Fruit fly (Drosophila melanogaster): ENCODE results near the gene ppk18.

Gene ppk18

DNA sequence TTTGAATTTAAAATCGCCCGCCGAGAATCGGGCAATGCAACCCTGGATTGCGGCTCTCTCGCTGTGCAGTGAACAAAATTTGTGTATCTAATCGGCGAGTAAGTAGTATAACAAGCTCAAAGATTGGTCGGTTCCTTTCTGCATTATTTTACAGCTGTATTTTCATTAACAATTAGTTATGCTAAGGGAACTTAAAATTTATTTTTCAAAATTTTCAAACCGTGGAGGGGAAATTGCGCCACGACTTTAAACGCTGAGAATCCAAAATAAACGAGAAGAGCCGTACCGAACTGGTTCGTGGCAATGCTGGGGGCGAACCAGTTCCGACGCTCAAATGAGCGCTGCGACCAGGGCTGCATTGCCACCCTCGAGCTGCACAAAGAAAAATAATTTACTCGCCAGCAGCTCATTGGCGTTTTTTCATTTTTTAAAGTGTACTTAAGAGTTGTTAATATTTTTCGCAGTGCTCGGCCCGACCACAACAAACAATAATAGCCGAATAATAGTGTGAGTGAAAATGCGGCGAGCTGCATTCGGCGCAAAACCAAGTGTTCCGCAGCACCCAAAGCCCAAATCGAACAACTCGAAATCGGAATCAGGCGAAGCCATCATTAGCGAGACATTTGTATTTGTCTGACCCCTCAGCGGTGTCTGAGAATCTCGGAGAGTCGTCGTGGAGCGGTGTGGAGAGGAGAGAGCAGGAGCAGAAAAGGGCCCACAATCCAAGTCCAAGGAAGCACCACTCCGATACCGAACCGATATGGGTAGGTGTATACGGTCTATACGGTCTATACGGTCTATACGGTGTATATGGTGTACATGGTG lies 12.6 kb downstream of the ppk18 start, which contains the start of gene zf30C:
Gene zf30C, plus strand, starts transcription at position 353 of the 825 bp plus-strand sequence.
- TF ChIP-seq noc (tag; optimal IDR thresholded peaks at IDR 0.05) = peak; percentile 61

DNA sequence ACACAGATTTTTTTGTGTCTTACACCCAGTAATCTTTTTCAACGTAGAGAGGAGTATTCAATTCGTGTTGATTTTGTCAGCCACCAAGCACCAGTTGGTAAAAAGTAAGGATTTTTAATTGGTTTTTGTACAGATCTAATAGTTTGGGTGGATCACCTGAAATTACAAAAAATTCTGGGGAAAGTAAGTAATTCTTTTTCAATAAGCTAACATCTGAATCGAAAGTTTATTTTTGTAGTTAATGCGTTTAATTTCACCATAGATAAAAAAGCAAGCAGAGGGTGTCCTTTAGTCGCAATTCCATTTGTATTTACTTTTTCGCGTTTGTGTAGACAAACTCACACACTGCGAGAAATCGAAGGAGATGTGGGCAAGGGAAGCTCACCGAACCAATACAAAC lies 16.0 kb downstream of the ppk18 start:
- TF ChIP-seq noc (tag; optimal IDR thresholded peaks at IDR 0.05) = no peak

DNA sequence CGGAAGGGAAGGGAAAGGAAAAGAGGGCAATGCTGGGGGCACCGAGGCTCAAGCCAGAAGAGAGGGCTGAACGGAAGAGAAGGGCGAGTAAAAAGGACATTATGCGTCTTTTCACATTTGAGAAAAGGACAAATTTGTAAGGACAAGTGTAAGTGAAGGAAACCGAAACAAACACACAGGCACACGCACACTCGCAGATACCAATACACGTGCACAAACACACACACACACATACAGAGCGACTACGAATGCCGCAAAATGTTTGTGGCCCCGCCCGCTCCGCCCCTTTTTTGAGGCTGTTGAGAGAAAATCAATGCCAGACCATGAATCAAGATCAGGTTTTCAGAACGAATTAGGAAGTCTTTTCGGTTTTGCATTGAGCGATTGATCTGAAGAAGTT lies 17.4 kb downstream of the ppk18 start:
- TF ChIP-seq noc (tag; optimal IDR thresholded peaks at IDR 0.05) = no peak

DNA sequence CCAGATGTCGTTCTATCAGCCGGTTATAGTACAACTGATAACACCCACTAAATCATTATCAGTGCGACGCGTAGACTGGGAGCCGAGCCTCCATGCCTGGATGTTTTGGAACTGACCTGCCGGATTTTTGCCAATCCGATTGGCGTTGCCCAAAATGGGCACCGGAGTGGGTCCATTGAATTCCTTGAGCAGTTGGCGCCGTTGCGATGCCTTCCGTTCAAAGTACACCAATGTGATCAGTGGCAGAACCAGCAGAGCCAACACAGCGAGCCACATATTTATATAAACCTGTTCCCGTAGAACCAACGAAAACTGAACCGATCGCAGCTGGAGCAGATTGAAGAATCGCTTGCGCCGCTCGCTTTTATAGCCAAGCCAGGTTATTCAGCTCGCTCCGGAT lies 21.1 kb downstream of the ppk18 start, which contains the start of gene Cyp4e3:
Gene Cyp4e3, minus strand, starts transcription at position 327 of the 400 bp plus-strand sequence.
- no peak for TF ChIP-seq noc (tag; optimal IDR thresholded peaks at IDR 0.05)

DNA sequence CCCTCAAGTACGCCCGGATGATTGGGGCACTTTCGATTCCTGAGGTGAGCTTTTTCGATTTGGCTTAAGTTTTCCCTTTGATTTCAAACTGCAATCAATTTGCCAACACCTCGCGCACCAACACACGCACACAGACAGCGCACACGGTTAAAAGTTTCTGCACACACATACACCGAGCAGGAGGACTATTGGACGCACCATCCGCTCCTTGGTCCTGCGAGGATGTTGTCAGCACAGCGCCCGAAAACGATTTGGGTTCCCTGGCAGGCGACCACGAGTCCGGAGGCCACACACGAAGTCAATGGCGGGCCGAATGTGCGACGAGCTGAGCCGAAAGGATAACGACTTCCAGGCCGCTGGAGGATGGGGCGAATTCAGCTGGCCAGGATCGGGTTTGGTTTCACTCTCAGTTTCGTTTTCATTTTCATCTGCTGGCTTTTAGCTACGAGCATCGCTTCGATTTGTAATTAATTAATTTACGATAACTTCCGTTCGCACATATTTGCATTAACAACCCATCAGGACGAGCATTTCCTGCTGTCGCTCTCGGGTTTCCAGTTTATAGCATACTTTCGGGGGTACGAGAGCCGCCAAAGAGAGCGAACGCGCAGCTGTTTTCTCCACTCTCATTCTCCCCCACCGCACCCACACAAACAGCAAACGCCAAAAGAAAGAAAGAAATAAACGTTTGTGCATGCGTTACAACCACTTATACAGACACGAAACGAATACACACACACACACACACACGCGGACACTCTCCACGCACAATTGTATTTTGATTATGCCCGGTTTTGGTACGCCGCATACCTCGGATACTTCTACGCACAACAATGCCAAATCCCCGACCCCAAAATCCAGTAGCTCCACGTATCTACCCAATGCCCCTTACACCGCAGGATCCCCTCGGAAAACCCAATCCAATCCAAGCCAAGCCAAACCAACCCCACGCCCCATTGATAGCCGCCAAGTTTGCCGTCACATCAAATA lies 24.3 kb downstream of the ppk18 start, which contains the start of gene Nckx30C:
Gene Nckx30C, minus strand, starts transcription at position 260 of the 990 bp plus-strand sequence.
- no peak for TF ChIP-seq noc (tag; optimal IDR thresholded peaks at IDR 0.05)

DNA sequence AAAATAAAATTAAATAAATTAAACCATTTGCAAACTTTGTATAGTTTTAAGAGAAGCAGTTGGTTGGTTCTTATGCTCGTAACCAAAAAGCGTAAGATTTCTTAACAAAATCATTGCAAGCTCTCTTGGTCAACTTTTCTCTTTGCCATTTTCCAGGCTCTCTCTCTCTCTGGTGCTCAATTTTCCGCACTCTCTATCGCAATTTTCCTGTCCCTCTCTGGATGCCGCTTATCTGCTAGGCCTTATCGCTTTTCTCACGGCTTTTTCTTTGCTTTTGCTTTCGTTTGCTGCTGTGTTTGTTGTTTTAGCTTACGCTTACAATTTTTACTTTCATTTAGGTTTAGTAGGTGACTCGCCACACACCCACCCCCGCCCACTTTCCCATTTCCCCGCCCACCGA lies 26.2 kb downstream of the ppk18 start:
- no peak for TF ChIP-seq noc (tag; optimal IDR thresholded peaks at IDR 0.05)

DNA sequence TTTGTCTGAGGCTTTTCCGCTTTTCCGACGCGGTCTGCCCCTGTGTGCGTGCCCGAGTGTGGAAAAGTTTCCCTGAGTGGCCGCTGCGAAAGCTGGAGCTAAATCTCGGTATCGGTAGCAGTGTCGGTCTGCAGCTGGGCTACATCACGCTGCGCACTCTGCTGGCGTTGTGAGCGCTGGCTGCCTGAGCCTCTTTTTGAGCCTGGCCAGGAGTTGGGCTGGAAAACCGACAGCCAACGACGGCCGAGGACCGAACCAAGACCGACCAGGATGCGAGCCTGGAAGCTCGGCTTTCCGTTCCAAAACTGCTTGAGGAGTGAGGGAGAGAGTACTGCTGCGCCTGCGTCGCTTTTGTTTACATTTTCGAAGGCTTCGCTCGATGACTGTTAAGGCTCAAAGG lies 27.0 kb downstream of the ppk18 start:
- TF ChIP-seq noc (tag; optimal IDR thresholded peaks at IDR 0.05) = no peak

DNA sequence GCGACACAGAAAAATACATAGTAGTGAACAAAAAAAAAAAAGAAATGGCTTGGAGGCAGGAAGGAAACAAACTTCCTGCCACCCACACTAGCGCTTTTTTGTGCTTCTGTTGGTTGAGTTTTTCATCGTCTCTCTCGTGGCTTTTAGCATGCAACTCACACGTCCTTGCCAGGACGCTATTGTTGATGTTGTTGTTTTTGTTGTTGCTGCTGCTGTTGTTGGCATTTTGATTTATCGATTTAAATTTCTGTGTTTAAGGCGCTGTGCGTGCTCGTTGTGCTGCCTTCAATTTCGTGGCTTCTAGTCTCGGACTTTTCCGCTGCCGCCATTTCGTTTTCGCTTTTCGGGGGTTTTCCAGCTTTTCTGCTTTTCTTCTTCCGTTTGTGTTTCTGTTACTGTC lies 31.1 kb downstream of the ppk18 start:
- TF ChIP-seq noc (tag; optimal IDR thresholded peaks at IDR 0.05) = no peak

DNA sequence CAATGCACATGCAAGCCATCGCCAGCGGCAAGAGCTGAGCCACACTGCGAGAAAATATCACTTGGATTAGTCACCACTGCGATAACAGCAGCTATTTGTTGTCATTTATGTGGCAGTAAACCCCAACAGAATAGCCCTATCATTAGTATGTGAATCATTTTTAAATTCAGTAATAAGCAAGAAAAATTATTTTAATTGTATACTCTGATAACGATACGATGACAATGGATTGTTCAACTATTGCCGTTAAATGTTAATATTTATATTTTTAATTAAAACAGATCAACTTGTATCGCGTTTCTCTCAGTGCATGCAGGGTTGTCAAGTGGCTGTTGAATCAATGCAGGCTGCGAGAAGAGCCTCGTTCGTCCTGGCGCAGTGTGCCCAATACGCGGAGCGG lies 33.0 kb downstream of the ppk18 start:
- no peak for TF ChIP-seq noc (tag; optimal IDR thresholded peaks at IDR 0.05)

DNA sequence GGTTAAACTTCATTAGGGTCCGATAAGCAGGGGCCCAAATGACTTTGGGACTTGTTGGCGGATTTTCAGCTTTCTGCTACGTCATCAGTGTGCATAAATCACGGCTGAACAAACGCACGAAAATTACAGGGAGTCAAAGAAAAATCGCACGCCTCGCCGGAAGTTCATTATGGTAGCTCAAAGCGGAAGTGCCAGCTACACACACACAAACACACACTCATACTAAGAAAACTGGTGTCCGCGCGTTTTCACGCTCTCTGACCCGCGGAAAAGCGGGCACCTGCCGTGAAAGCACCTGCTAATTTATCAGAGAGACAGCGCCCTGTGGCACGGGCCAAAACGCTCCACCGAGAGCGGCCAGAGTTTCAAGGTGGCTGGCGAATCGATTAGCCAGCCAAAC lies 33.4 kb downstream of the ppk18 start:
- no peak for TF ChIP-seq noc (tag; optimal IDR thresholded peaks at IDR 0.05)

DNA sequence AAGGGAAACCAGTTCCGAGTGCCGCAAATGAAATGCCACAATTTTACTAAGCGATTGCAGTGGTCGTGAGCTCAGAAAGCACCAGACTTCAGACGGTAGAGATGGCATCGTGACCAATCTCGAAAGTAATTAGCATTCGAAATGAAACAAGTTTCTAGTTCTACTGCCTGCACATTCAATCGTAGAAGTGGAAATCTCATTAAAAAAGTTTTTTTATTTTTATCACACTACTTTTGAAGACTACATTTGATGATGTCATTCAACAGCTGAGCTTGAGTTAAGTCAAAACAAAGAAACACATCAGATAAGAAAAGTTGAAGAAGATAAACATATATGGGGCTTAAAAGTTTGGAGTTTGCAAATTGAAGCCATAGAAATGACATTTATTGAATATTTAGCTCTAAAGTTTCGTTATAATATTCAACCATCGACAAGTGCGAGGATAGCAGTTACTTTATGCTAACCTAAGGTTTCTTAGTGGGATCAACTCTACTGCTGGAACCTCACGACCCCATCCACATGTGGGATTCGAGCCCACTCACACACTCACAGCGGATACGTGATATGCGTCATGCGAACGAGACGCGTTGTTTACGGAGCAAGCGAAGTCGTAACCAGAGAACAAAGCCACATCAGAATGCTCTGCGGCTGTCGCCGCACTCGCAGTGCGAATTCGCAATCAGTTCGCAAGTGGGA lies 34.6 kb downstream of the ppk18 start, which contains the start of gene CG13117:
Gene CG13117, plus strand, starts transcription at position 646 of the 696 bp plus-strand sequence.
- no peak for TF ChIP-seq noc (tag; optimal IDR thresholded peaks at IDR 0.05)

DNA sequence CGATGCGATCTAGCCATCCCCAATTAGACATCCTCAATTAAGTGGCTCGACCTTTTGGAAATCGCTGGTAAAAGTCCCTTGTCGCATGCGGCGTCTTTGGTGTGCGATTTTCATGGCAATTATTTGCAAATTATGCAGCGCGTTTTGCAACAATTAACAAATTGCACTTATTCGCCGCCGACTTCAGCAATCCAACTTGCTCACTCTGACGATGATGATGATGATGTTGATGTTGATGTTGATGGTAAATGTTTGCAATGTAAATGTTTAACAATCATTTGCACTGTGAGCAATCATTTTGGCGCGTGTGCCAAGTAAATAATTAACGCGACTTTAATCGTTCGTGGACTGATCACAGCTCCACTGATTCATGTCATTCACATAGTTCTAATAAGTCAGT lies 36.7 kb downstream of the ppk18 start:
- no peak for TF ChIP-seq noc (tag; optimal IDR thresholded peaks at IDR 0.05)

DNA sequence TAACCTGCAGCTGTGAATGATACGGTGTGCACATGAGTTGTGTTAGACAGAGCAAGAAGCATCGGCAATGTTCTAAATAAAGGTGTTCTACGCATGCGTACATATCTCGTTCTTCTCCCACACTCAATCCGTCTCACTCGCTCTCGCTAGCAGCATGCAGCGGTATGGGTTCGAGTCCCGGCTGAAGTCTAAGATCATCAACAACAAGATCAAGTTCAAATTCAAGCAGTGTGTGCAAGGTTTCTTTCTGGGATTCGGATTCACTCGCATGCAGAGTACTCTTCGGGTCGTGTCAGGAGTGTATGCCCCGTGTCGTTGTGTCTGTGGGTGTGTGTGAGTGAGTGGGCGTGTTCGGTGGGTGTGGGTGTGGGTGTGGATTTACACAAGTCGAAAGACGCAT lies 39.5 kb downstream of the ppk18 start:
- TF ChIP-seq noc (tag; optimal IDR thresholded peaks at IDR 0.05) = no peak

DNA sequence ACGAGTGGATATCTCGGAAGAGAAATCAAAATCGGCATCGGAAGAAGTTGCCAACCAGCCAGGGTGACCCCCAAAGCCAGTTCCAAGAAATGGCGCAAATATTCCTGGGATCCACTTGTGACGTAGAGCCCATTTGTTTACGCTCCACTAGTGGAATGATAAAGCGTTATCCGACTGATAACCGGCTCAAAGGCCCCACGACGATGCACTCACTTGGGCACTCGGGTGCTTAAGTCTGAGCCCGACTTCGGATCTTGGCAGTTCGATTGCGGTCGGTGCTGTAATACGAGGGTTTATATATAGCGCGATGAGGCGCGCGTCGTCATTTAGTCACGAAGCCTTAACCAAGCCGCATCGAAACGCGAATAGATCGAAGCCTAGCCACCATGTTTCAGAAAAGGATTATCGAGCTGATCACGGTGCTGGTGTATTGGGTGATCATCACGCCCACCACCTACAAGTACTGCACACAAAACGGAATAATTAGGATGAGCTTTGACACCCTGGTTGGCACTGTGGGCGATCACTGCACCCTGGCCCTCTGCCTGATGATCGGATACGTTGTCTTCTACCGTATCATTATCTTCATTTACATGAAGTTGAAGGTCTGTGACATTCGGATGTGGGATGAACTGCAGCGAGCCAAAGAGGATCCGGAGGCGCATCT lies 41.0 kb downstream of the ppk18 start, which contains the start of gene CG13116:
Gene CG13116, plus strand, starts transcription at position 323 of the 667 bp plus-strand sequence.
- no peak for TF ChIP-seq noc (tag; optimal IDR thresholded peaks at IDR 0.05)

DNA sequence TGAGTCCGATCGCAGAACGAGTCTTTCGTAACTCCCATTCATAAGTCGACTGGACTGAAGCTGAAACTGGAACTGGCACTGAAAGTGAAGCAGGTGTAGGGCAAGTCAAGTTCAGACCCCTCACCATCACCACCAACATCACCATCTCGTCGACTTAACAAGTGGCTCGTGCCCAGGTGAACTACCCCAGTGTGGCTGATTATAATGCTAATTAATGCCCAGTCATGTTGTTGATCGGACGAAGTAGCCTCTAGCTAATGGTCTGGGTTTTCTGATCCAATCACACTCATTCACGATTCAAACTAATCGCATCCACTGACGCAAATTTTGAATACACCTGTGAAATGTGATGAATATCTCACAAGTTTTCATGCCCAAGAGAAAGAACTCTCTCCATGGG lies 42.0 kb downstream of the ppk18 start:
- TF ChIP-seq noc (tag; optimal IDR thresholded peaks at IDR 0.05) = no peak

Measured in whole organism, larva.